Worm (Caenorhabditis elegans) whole organism, L2 larva: ENCODE measurements around the gene Y39A1A.18.

Experiments used
- ceh-16 ChIP-seq: fragments of 150-350 bp; optimal IDR thresholded peaks from 2 replicates; lab custom pipeline; 2014; ENCODE audit warnings: missing biosample characterization, missing genetic modification characterization
- nhr-10 ChIP-seq: sonication (generic microtip); optimal IDR thresholded peaks from 2 replicates; lab custom pipeline; 2017; ENCODE audit warnings: missing biosample characterization, missing genetic modification characterization
- nhr-12 ChIP-seq: fragments of 150-350 bp; optimal IDR thresholded peaks from 2 replicates; lab custom pipeline; 2014; ENCODE audit warnings: missing biosample characterization, missing genetic modification characterization
- skn-1 ChIP-seq: sonication (generic microtip); optimal IDR thresholded peaks from 2 replicates; lab custom pipeline; 2017; ENCODE audit warnings: missing biosample characterization, missing genetic modification characterization
- sma-9 ChIP-seq, 2 experiments: fragments of 150-350 bp in 1 of 2; sonication (generic microtip) in 1 of 2; optimal IDR thresholded peaks; 2 replicates each; lab custom pipeline; 2014 to 2016; ENCODE audit warnings: missing genetic modification characterization in 2 of 2, mild to moderate bottlenecking in 1 of 2, missing biosample characterization in 1 of 2, missing compliant biosample characterization in 1 of 2, missing genetic modification reagents in 1 of 2, moderate library complexity in 1 of 2
- ztf-4 ChIP-seq: fragments of 150-350 bp; optimal IDR thresholded peaks from 2 replicates; lab custom pipeline; 2014; ENCODE audit warnings: missing biosample characterization, missing genetic modification characterization

DNA sequence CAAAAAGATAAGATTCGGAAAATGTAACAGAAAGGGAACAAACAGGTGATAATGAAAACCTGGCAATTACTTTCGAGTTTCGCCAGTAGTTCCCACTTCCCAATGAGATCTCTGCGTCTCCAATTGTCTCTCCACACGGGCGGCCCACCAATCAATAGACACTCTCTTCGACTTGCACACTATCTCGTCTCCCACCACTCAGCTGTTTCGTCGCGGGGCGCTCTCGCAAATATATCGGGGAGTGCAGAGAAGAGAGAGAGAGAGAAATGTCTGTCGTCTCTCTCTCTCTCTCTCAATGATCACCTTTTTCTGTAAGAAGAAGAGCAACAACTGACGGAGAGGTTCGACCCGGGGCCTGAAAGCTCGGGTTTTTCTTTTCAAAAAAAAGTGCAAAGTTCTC is 25.9 kb upstream of the Y39A1A.18 start:
- TF ChIP-seq sma-9 (GFP tag; optimal IDR thresholded peaks at IDR 0.05; lab: Kevin White, UChicago) = peak; percentile 95
- no peak for TF ChIP-seq sma-9 (tag; optimal IDR thresholded peaks at IDR 0.05; lab: Kevin White, UChicago)
- peak; percentile 87 for TF ChIP-seq ztf-4 (tag; lab: Kevin White, UChicago)
- TF ChIP-seq skn-1 (tag; lab: Kevin White, UChicago) = no peak
- peak; percentile 56 for TF ChIP-seq ceh-16
- no peak for TF ChIP-seq nhr-10 (tag; lab: Kevin White, UChicago)
- no peak for TF ChIP-seq nhr-12 (tag; lab: Kevin White, UChicago)
